Worm (Caenorhabditis elegans) whole organism, L3 larva: ENCODE data around the gene srj-21.

ENCODE experiments used
- ZK546.5 ChIP-seq: sonication (generic microtip); optimal IDR thresholded peaks from 2 replicates; lab custom pipeline; 2017; ENCODE audit warnings: missing biosample characterization, missing genetic modification characterization
- ceh-16 ChIP-seq: sonication (generic microtip); optimal IDR thresholded peaks from 2 replicates; lab custom pipeline; 2017; ENCODE audit warnings: missing biosample characterization, missing genetic modification characterization
- ceh-28 ChIP-seq: fragments of 150-350 bp; optimal IDR thresholded peaks from 2 replicates; lab custom pipeline; 2014; ENCODE audit warnings: missing biosample characterization, missing genetic modification reagents, missing genetic modification characterization
- ceh-9 ChIP-seq: sonication (generic microtip); optimal IDR thresholded peaks from 2 replicates; lab custom pipeline; 2018; ENCODE audit warnings: missing biosample characterization, missing genetic modification characterization
- daf-12 ChIP-seq: fragments of 150-350 bp; optimal IDR thresholded peaks from 2 replicates; lab custom pipeline; 2014; ENCODE audit warnings: missing biosample characterization, missing genetic modification reagents, missing genetic modification characterization
- egl-27 ChIP-seq: sonication (generic microtip); optimal IDR thresholded peaks from 4 replicates; lab custom pipeline; 2017; ENCODE audit warnings: missing biosample characterization, missing genetic modification reagents, missing genetic modification characterization
- egl-5 ChIP-seq: fragments of 150-350 bp; optimal IDR thresholded peaks from 2 replicates; lab custom pipeline; 2017; ENCODE audit warnings: missing biosample characterization, missing genetic modification reagents, missing genetic modification characterization, inconsistent platforms
- elt-1 ChIP-seq: fragments of 150-350 bp; optimal IDR thresholded peaks from 2 replicates; lab custom pipeline; 2014; ENCODE audit warnings: missing biosample characterization, missing genetic modification characterization
- elt-2 ChIP-seq: sonication (generic microtip); optimal IDR thresholded peaks from 2 replicates; lab custom pipeline; 2016; ENCODE audit warnings: missing genetic modification reagents, mild to moderate bottlenecking, missing genetic modification characterization, missing compliant biosample characterization
- eor-1 ChIP-seq, 2 experiments: fragments of 150-350 bp; optimal IDR thresholded peaks; 2 replicates each; lab custom pipeline; 2014 to 2018; ENCODE audit warnings: missing biosample characterization in 2 of 2, missing genetic modification characterization in 2 of 2
- fkh-10 ChIP-seq: sonication (generic microtip); optimal IDR thresholded peaks from 2 replicates; lab custom pipeline; 2017; ENCODE audit warnings: missing biosample characterization, missing genetic modification reagents, missing genetic modification characterization
- fkh-2 ChIP-seq: fragments of 150-350 bp; optimal IDR thresholded peaks from 2 replicates; lab custom pipeline; 2014; ENCODE audit warnings: missing biosample characterization, missing genetic modification reagents, missing genetic modification characterization
- fos-1 ChIP-seq: fragments of 150-350 bp; optimal IDR thresholded peaks from 2 replicates; lab custom pipeline; 2014; ENCODE audit warnings: missing biosample characterization, missing genetic modification characterization
- hmg-11 ChIP-seq: sonication (generic microtip); optimal IDR thresholded peaks from 2 replicates; lab custom pipeline; 2016; ENCODE audit warnings: missing genetic modification characterization, missing compliant biosample characterization
- jun-1 ChIP-seq: fragments of 150-350 bp; optimal IDR thresholded peaks from 2 replicates; lab custom pipeline; 2014; ENCODE audit warnings: missing biosample characterization, missing genetic modification reagents, missing genetic modification characterization
- lin-15B ChIP-seq: fragments of 150-350 bp; optimal IDR thresholded peaks from 2 replicates; lab custom pipeline; 2014; ENCODE audit warnings: missing biosample characterization, missing genetic modification characterization
- lsy-12 ChIP-seq: sonication (generic microtip); optimal IDR thresholded peaks from 2 replicates; lab custom pipeline; 2016; ENCODE audit warnings: mild to moderate bottlenecking, missing genetic modification characterization, missing compliant biosample characterization
- mdl-1 ChIP-seq: fragments of 150-350 bp; optimal IDR thresholded peaks from 2 replicates; lab custom pipeline; 2014; ENCODE audit warnings: missing biosample characterization, missing genetic modification characterization
- mml-1 ChIP-seq: fragments of 150-350 bp; sonication (generic microtip); optimal IDR thresholded peaks from 3 replicates; lab custom pipeline; 2014; ENCODE audit warnings: missing biosample characterization, missing genetic modification characterization
- nhr-11 ChIP-seq: fragments of 150-350 bp; optimal IDR thresholded peaks from 2 replicates; lab custom pipeline; 2014; ENCODE audit warnings: missing biosample characterization, missing genetic modification characterization
- nhr-12 ChIP-seq: fragments of 150-350 bp; optimal IDR thresholded peaks from 2 replicates; lab custom pipeline; 2014; ENCODE audit warnings: missing biosample characterization, missing genetic modification characterization
- nhr-23 ChIP-seq: fragments of 150-350 bp; optimal IDR thresholded peaks from 2 replicates; lab custom pipeline; 2014; ENCODE audit warnings: missing biosample characterization, missing genetic modification reagents, missing genetic modification characterization
- nhr-237 ChIP-seq: fragments of 150-350 bp; optimal IDR thresholded peaks from 2 replicates; lab custom pipeline; 2014; ENCODE audit warnings: missing biosample characterization, missing genetic modification characterization
- nhr-25 ChIP-seq: sonication (generic microtip); optimal IDR thresholded peaks from 2 replicates; lab custom pipeline; 2017; ENCODE audit warnings: missing biosample characterization, missing genetic modification characterization
- nhr-67 ChIP-seq: fragments of 150-350 bp; optimal IDR thresholded peaks from 2 replicates; lab custom pipeline; 2014; ENCODE audit warnings: missing biosample characterization, missing genetic modification characterization
- nhr-76 ChIP-seq: fragments of 150-350 bp; sonication (generic microtip); optimal IDR thresholded peaks from 5 replicates; lab custom pipeline; 2014; ENCODE audit warnings: missing biosample characterization, missing genetic modification characterization
- pha-4 ChIP-seq: fragments of 150-350 bp; optimal IDR thresholded peaks from 2 replicates; lab custom pipeline; 2014; ENCODE audit warnings: missing biosample characterization, missing genetic modification reagents, missing genetic modification characterization
- pqm-1 ChIP-seq: fragments of 150-350 bp; optimal IDR thresholded peaks from 2 replicates; lab custom pipeline; 2017; ENCODE audit warnings: missing biosample characterization, missing genetic modification characterization, inconsistent platforms
- skn-1 ChIP-seq: fragments of 150-350 bp; optimal IDR thresholded peaks from 2 replicates; lab custom pipeline; 2014; ENCODE audit warnings: missing biosample characterization, missing genetic modification characterization
- unc-39 ChIP-seq: sonication (generic microtip); optimal IDR thresholded peaks from 4 replicates; lab custom pipeline; 2017; ENCODE audit warnings: missing biosample characterization, missing genetic modification characterization
- unc-62 ChIP-seq: fragments of 150-350 bp; sonication (generic microtip); optimal IDR thresholded peaks from 4 replicates; lab custom pipeline; 2014; ENCODE audit warnings: missing biosample characterization, missing genetic modification reagents, missing genetic modification characterization
- zag-1 ChIP-seq: fragments of 150-350 bp; optimal IDR thresholded peaks from 2 replicates; lab custom pipeline; 2014; ENCODE audit warnings: missing biosample characterization, missing genetic modification characterization
- ztf-4 ChIP-seq: fragments of 150-350 bp; optimal IDR thresholded peaks from 2 replicates; lab custom pipeline; 2014; ENCODE audit warnings: missing biosample characterization, missing genetic modification characterization

srj-21 gene

ce11 chrV:10743649-10744048 lies 1.5 kb upstream of the srj-21 start, which contains the start of gene srj-22:
srj-22 (minus strand) TSS chrV:10743749.
- TF ChIP-seq ceh-28 (no peak), skn-1 (tag; lab: Kevin White, UChicago) (no peak), nhr-23 (tag; lab: Kevin White, UChicago) (no peak), zag-1 (tag; lab: Kevin White, UChicago) (no peak)

- TF ChIP-seq nhr-12 (tag; lab: Kevin White, UChicago) = no peak
- TF ChIP-seq zag-1 (tag; lab: Kevin White, UChicago) = no peak
- TF ChIP-seq pqm-1 (tag; lab: Kevin White, UChicago) = peak; percentile 40
These were observed 2.3 kb downstream of the srj-21 start, which contains the start of the genes selt-1.2 and F28H7.2 for ce11 chrV:10747263-10747951. selt-1.2 (minus strand) TSS chrV:10747363. F28H7.2 (plus strand) TSS chrV:10747901.

DNA sequence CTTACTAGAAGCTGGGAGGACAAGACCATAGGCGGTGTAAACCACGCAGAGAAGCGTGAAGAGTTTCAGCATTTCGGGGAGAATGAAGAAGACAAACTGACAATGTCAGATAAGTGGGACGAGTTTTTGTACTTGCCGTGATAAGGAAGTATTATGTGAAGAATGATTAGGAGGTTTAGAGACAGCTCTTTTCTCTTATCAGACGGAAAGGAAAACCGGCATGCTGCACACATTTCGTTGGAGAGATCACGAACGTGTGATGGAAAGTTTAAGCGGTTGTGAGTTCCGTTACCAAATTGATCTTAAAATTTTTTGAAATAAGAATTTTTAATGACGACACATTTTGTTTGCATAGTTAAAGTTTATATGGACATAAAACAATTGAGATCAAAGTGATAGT lies 5.5 kb downstream of the srj-21 start, which contains the start of gene F28H7.3:
TSS of gene F28H7.3 (minus strand) at position 159 of the 400 bp plus-strand sequence.
- peak; percentile 61 for TF ChIP-seq jun-1 (tag; lab: Kevin White, UChicago)
- TF ChIP-seq pqm-1 (tag; lab: Kevin White, UChicago) = peak; percentile 96
- TF ChIP-seq nhr-76 (tag; lab: Kevin White, UChicago) = no peak
- peak; percentile 95 for TF ChIP-seq elt-2

DNA sequence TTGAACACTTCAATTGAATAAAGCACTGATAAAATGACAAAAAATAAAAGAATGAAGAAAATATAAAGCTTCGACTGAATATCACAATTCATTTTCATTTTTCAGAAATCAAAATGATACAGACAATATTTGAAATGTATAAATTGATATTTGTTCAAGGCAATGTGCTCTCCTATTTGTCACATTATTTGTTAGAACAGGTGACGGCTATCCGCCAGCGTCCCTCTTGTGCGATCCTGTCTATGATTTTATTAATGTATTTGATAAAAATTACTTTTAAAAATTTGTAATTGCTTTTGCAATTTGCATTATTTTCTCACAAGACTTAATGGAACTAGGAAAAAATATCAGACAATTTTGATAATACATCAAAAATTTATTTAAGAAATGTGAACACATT lies 8.9 kb downstream of the srj-21 start, which contains the start of gene F28H7.7:
TSS of gene F28H7.7 (minus strand) at position 101 of the 400 bp plus-strand sequence.
- TF ChIP-seq elt-1 (tag; lab: Kevin White, UChicago) (no peak), nhr-67 (tag; lab: Kevin White, UChicago) (no peak), nhr-23 (tag; lab: Kevin White, UChicago) (no peak), egl-27 (tag; lab: Kevin White, UChicago) (no peak), lsy-12 (no peak)

DNA sequence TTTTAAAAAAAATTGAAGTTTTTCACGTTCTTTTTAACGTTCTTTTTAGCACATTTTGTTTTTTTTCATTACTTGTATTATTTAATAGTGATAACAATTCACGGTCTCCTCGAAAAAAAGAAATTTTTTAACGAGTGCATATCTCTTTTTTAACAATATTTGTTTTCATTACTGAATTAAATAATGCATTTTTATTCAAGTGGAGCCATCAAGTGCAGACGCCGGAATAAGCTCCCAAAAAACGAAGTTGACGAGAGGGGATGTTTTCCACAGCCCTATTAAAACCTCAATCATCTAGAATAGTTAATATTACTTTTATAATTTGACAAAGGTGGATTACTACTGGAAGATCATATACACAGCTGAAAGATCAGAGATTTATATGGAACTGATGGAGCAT lies 11.6 kb downstream of the srj-21 start, which contains the start of gene irld-6:
TSS of gene irld-6 (minus strand) at position 101 of the 400 bp plus-strand sequence.
- TF ChIP-seq unc-39 (tag; lab: Kevin White, UChicago) = no peak
- no peak for TF ChIP-seq pha-4

ce11 chrV:10757128-10757527 lies 12.0 kb downstream of the srj-21 start:
- TF ChIP-seq egl-5 = peak; percentile 40
- no peak for TF ChIP-seq nhr-67 (tag; lab: Kevin White, UChicago)
- TF ChIP-seq nhr-25 (tag; lab: Kevin White, UChicago) = peak; percentile 83
- peak; percentile 35 for TF ChIP-seq nhr-23 (tag; lab: Kevin White, UChicago)

ce11 chrV:10758658-10759057 lies 13.5 kb downstream of the srj-21 start, which contains the start of gene F28H7.8:
F28H7.8 (plus strand) TSS chrV:10758958.
- no peak for TF ChIP-seq pha-4
- TF ChIP-seq nhr-12 (tag; lab: Kevin White, UChicago) = no peak
- no peak for TF ChIP-seq fos-1 (tag; lab: Kevin White, UChicago)
- no peak for TF ChIP-seq mdl-1 (tag; lab: Kevin White, UChicago)
- TF ChIP-seq ztf-4 (tag; lab: Kevin White, UChicago) = no peak
- no peak for TF ChIP-seq nhr-237 (tag; lab: Kevin White, UChicago)
- TF ChIP-seq nhr-67 (tag; lab: Kevin White, UChicago) = no peak
- no peak for TF ChIP-seq fkh-10 (GFP tag; lab: Kevin White, UChicago)
- TF ChIP-seq daf-12 (tag; lab: Kevin White, UChicago) = no peak
- no peak for TF ChIP-seq fkh-2 (tag; lab: Kevin White, UChicago)
- no peak for TF ChIP-seq egl-5
- TF ChIP-seq mml-1 (tag; lab: Kevin White, UChicago) = no peak
- TF ChIP-seq ZK546.5 = no peak
- TF ChIP-seq, all 47 proteins: peak for 0

DNA sequence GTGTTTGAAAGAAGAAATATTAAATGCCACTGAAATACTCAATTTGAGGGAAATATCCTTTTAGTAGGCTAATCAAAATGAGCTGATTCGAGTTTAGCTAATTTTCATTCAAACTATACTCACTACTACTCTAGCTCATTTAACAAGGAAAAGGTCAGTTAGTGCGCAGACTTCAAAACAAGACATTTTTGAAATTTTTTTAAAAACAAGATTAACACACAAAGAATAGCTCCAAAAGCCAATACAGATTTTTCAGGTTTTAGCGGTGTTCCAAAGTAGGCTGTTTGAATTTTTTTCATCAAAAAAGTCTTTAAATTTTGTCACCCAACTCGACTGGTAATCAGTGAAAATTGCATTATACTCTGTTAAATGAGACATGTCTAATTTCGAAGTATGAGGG lies 15.7 kb downstream of the srj-21 start:
- TF ChIP-seq ceh-28 (no peak), eor-1 (tag; optimal IDR thresholded peaks at IDR 0.05; lab: Kevin White, UChicago) (no peak), daf-12 (tag; lab: Kevin White, UChicago) (no peak), nhr-11 (tag; lab: Kevin White, UChicago) (no peak), nhr-12 (tag; lab: Kevin White, UChicago) (no peak), unc-62 (GFP tag; lab: Kevin White, UChicago) (no peak), egl-27 (tag; lab: Kevin White, UChicago) (no peak), hmg-11 (tag; lab: Kevin White, UChicago) (no peak), ceh-9 (tag; lab: Kevin White, UChicago) (no peak), lin-15B (tag; lab: Kevin White, UChicago) (no peak), ceh-16 (no peak), nhr-76 (tag; lab: Kevin White, UChicago) (no peak), pha-4 (no peak), fkh-2 (tag; lab: Kevin White, UChicago) (no peak), unc-39 (tag; lab: Kevin White, UChicago) (no peak), egl-5 (no peak), elt-2 (no peak)
